Worm (Caenorhabditis elegans): ENCODE results near the gene Y42H9AR.5.

DNA sequence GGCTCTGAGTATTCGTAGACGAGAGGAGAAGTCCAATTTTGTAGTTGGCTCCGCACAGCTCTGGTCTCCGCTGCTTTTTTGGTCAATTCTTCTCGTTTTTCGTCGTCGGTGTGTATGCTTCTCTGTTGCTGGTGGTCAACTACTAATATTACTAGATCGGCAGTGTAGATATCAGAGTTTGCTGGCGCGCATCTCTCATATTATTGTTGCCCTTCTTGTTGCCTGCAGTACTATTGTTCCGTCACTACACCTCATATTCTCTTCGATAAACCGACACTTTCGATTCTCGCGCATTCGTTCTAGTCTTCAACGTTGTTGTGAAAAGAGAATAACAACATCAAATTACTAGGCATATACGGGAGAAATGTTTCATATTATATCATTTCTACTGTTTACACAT lies 22.2 kb upstream of the Y42H9AR.5 start:
- no peak for TF ChIP-seq lim-7 (GFP tag; IDR thresholded peaks at IDR 0.05)
- peak in 1 of 2 experiments; percentile 90 for TF ChIP-seq unc-62 (GFP tag; optimal IDR thresholded peaks at IDR 0.05 in 1 of 2)
- TF ChIP-seq unc-62 (tag; optimal IDR thresholded peaks at IDR 0.05): no peak
- TF ChIP-seq ama-1 (optimal IDR thresholded peaks at IDR 0.05): no peak
- no peak for TF ChIP-seq aly-2 (tag; optimal IDR thresholded peaks at IDR 0.05)
- TF ChIP-seq fos-1 (tag; optimal IDR thresholded peaks at IDR 0.05): no peak
- TF ChIP-seq nhr-41 (GFP tag; IDR thresholded peaks at IDR 0.05): no peak
- TF ChIP-seq zfp-3 (GFP tag; conservative IDR thresholded peaks at IDR 0.05): no peak
- no peak for TF ChIP-seq nhr-11 (tag; optimal IDR thresholded peaks at IDR 0.05)
- no peak for TF ChIP-seq ztf-11 (tag; optimal IDR thresholded peaks at IDR 0.05)
- no peak for TF ChIP-seq lsy-2 (tag; optimal IDR thresholded peaks at IDR 0.05)
- TF ChIP-seq cey-2 (tag; optimal IDR thresholded peaks at IDR 0.05; ENCODE audit: borderline replicate concordance, insufficient read depth): no peak
- no peak for TF ChIP-seq lin-39 (tag; optimal IDR thresholded peaks at IDR 0.05)
- no peak for TF ChIP-seq sdz-12 (GFP tag; optimal IDR thresholded peaks at IDR 0.05)
- no peak for TF ChIP-seq R02D3.7 (tag; optimal IDR thresholded peaks at IDR 0.05)

All from whole organism, L4 larva.